Worm (Caenorhabditis elegans) whole organism, L4 larva: ENCODE data around the gene C15B12.2.

Source experiments
- ceh-20 ChIP-seq: fragments of 200-800 bp; sonication (Bioruptor generic); IDR thresholded peaks from 2 replicates; pipeline ENCODE4 v1.3.6; 2022; ENCODE audit warnings: missing genetic modification reagents, missing genetic modification characterization, missing compliant biosample characterization
- ces-1 ChIP-seq: fragments of 150-350 bp; sonication (generic microtip); optimal IDR thresholded peaks from 4 replicates; lab custom pipeline; 2014; ENCODE audit warnings: missing biosample characterization, missing genetic modification reagents, missing genetic modification characterization
- dmd-6 ChIP-seq: fragments of 200-800 bp; sonication (Bioruptor generic); IDR thresholded peaks from 2 replicates; pipeline ENCODE4 v1.3.6; 2022; ENCODE audit warnings: missing genetic modification reagents, missing genetic modification characterization, missing compliant biosample characterization
- dmd-9 ChIP-seq: fragments of 200-800 bp; sonication (Bioruptor generic); IDR thresholded peaks from 2 replicates; pipeline ENCODE4 v1.3.6; 2022; ENCODE audit warnings: missing genetic modification reagents, missing genetic modification characterization, missing compliant biosample characterization
- dve-1 ChIP-seq: sonication (generic microtip); optimal IDR thresholded peaks from 2 replicates; lab custom pipeline; 2017; ENCODE audit warnings: antibody characterized with exemption, mild to moderate bottlenecking, missing genetic modification characterization, missing compliant biosample characterization; ENCODE audit not compliant: insufficient read depth
- nhr-111 ChIP-seq: fragments of 200-800 bp; sonication (Bioruptor generic); optimal IDR thresholded peaks from 2 replicates; lab custom pipeline; 2018; ENCODE audit warnings: mild to moderate bottlenecking, missing genetic modification characterization, missing compliant biosample characterization
- unc-62 ChIP-seq, 3 experiments: fragments of 150-350 bp in 1 of 3; sonication (generic microtip); optimal IDR thresholded peaks in 2 of 3; peaks in 1 of 3; 1 replicate in 1 of 3; 2 replicates in 2 of 3; lab custom pipeline; 2014 to 2017; ENCODE audit warnings: missing biosample characterization in 3 of 3, missing genetic modification characterization in 3 of 3, missing genetic modification reagents in 3 of 3, missing genotype in 1 of 3
- ztf-11 ChIP-seq: fragments of 150-350 bp; optimal IDR thresholded peaks from 2 replicates; lab custom pipeline; 2014; ENCODE audit warnings: missing biosample characterization, missing genetic modification characterization

DNA sequence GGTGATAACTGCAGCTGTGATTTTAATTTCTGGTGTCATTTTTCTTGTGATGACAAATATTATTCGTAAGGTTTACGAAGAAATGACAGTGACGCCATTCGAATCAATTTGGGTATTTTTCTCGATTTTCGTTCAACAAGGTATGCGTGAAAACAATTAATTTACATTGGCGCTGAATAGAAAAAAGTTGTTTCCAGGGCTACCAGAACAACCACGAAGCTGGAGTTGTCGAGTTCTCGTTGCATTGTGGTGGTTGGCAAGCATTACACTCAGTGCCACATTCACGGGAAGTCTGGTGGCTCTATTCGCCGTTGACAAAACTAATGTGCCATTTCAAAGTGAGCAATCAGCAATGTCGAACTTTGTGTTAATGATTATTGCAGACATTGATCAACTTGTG, 44.5 kb downstream of the C15B12.2 start:
- no peak for TF ChIP-seq ceh-20 (GFP tag; lab: Robert Waterston, UW)
- no peak for TF ChIP-seq dmd-9 (GFP tag; lab: Robert Waterston, UW)
- TF ChIP-seq ztf-11 (tag; lab: Kevin White, UChicago) = no peak
- no peak for TF ChIP-seq dmd-6 (GFP tag; lab: Robert Waterston, UW)
- TF ChIP-seq nhr-111 (GFP tag; lab: Kevin White, UChicago) = no peak
- peak in 1 of 2 experiments; percentile 96 for TF ChIP-seq unc-62 (GFP tag; optimal IDR thresholded peaks at IDR 0.05 in 1 of 2; lab: Kevin White, UChicago)
- TF ChIP-seq unc-62 (tag; optimal IDR thresholded peaks at IDR 0.05; lab: Kevin White, UChicago) = no peak
- TF ChIP-seq dve-1 = no peak
- no peak for TF ChIP-seq ces-1
